Worm (Caenorhabditis elegans) whole organism, L1 larva: ENCODE measurements around the gene psf-1.

ENCODE experiments used
- blmp-1 ChIP-seq: fragments of 150-350 bp; optimal IDR thresholded peaks from 2 replicates; lab custom pipeline; 2014; ENCODE audit warnings: missing biosample characterization, missing genetic modification characterization
- ceh-90 ChIP-seq: sonication (generic microtip); optimal IDR thresholded peaks from 2 replicates; lab custom pipeline; 2016; ENCODE audit warnings: missing genetic modification characterization, missing compliant biosample characterization
- elt-3 ChIP-seq, 6 experiments: fragments of 150-350 bp in 1 of 6; sonication (generic microtip); optimal IDR thresholded peaks; 2 replicates each; lab custom pipeline; 2017 to 2018; ENCODE audit warnings: missing biosample characterization in 6 of 6, missing genetic modification characterization in 6 of 6, inconsistent platforms in 1 of 6
- fkh-10 ChIP-seq: sonication (generic microtip); optimal IDR thresholded peaks from 2 replicates; lab custom pipeline; 2017; ENCODE audit warnings: missing biosample characterization, missing genetic modification reagents, missing genetic modification characterization
- fos-1 ChIP-seq: fragments of 150-350 bp; optimal IDR thresholded peaks from 2 replicates; lab custom pipeline; 2014; ENCODE audit warnings: missing biosample characterization, missing genetic modification characterization
- lin-35 ChIP-seq, 2 experiments: fragments of 150-350 bp; optimal IDR thresholded peaks; 2 replicates each; lab custom pipeline; 2014; ENCODE audit warnings: missing biosample characterization in 2 of 2, missing genetic modification characterization in 2 of 2, missing genetic modification reagents in 2 of 2
- mdl-1 ChIP-seq, 2 experiments: fragments of 150-350 bp; optimal IDR thresholded peaks; 2 replicates each; lab custom pipeline; 2014 to 2017; ENCODE audit warnings: missing biosample characterization in 2 of 2, missing genetic modification characterization in 2 of 2, inconsistent platforms in 1 of 2
- nhr-12 ChIP-seq: sonication (generic microtip); optimal IDR thresholded peaks from 2 replicates; lab custom pipeline; 2017; ENCODE audit warnings: missing biosample characterization, missing genetic modification characterization
- nhr-20 ChIP-seq: sonication (generic microtip); optimal IDR thresholded peaks from 2 replicates; lab custom pipeline; 2016; ENCODE audit warnings: mild to moderate bottlenecking, missing genetic modification characterization, missing compliant biosample characterization
- nhr-237 ChIP-seq: fragments of 150-350 bp; optimal IDR thresholded peaks from 2 replicates; lab custom pipeline; 2014; ENCODE audit warnings: missing biosample characterization, missing genetic modification characterization
- nhr-76 ChIP-seq: sonication (generic microtip); optimal IDR thresholded peaks from 2 replicates; lab custom pipeline; 2017; ENCODE audit warnings: missing biosample characterization, missing genetic modification characterization
- nhr-77 ChIP-seq: fragments of 150-350 bp; optimal IDR thresholded peaks from 2 replicates; lab custom pipeline; 2014; ENCODE audit warnings: missing biosample characterization, missing genetic modification characterization
- ztf-4 ChIP-seq: fragments of 150-350 bp; optimal IDR thresholded peaks from 2 replicates; lab custom pipeline; 2014; ENCODE audit warnings: missing biosample characterization, missing genetic modification characterization

ce11 chrII:9921622-9922269 lies 46.7 kb upstream of the psf-1 start, which contains the start of gene C05C10.2:
- TF ChIP-seq mdl-1 (tag; optimal IDR thresholded peaks at IDR 0.05; lab: Kevin White, UChicago): no peak
- TF ChIP-seq fos-1 (tag; lab: Kevin White, UChicago): no peak
- no peak for TF ChIP-seq elt-3 (tag; optimal IDR thresholded peaks at IDR 0.05; lab: Kevin White, UChicago)
- no peak for TF ChIP-seq nhr-77
- TF ChIP-seq ceh-90 (tag; lab: Kevin White, UChicago): no peak
- TF ChIP-seq nhr-76 (tag; lab: Kevin White, UChicago): no peak
- no peak for TF ChIP-seq nhr-237 (tag; lab: Kevin White, UChicago)
- TF ChIP-seq nhr-12 (tag; lab: Kevin White, UChicago): no peak
- TF ChIP-seq lin-35 (GFP tag; optimal IDR thresholded peaks at IDR 0.05; lab: Kevin White, UChicago): peak in 1 of 2 experiments; percentile 11
- TF ChIP-seq nhr-20 (tag; lab: Kevin White, UChicago): no peak
- TF ChIP-seq fkh-10 (GFP tag; lab: Kevin White, UChicago): no peak
- no peak for TF ChIP-seq ztf-4 (tag; lab: Kevin White, UChicago)
- TF ChIP-seq blmp-1: peak; percentile 28
